In the genomic region with DNA sequence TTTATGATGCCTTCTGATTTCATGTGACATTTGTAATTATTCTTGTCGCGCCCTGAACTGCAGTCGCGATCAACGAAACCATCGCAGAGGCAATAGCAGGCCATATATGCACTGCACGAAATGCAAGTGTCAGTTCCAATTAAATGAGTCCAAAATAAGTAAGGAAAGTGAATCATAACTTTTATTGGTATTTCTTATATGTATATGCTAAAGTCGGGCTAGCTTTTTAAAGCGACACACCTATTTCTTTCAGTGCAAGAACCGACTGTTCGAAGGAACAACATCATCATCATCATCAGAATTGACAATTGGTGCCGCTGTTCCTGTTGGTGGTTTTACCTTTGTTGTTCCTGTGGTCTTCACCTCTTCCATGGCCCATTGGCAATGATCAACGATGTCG, we compare ENCODE assay signal across 2 fruit fly cellular contexts.
TF ChIP-seq lines count a peak whose summit lies in the region.

No protein-coding gene starts in this region.

TF ChIP-seq in whole organism, embryonic, 481 proteins besides CTCF, POLR2A, EP300 and RAD21 (continued from another document and continues in another):
- TF ChIP-seq az2 (GFP tag; optimal IDR thresholded peaks at IDR 0.05; lab: Kevin White, UChicago) (peak; percentile 18), CG3163 (GFP tag; optimal IDR thresholded peaks at IDR 0.05; lab: Kevin White, UChicago) (no peak), CG10979 (tag; optimal IDR thresholded peaks at IDR 0.05; lab: Kevin White, UChicago) (peak; percentile 56), CG13424 (tag; optimal IDR thresholded peaks at IDR 0.05; lab: Kevin White, UChicago) (no peak), Xrp1 (GFP tag; IDR thresholded peaks at IDR 0.05; lab: Robert Waterston, UW) (0 out of 2 replicates have a peak, but pooled peaks have one; percentile 12), Bteb2 (GFP tag; optimal IDR thresholded peaks at IDR 0.05; lab: Kevin White, UChicago) (no peak), Six4 (GFP tag; optimal IDR thresholded peaks at IDR 0.05; lab: Kevin White, UChicago) (no peak), vvl (GFP tag; IDR thresholded peaks at IDR 0.05; lab: Robert Waterston, UW) (0 out of 2 replicates have a peak, but pooled peaks have one; percentile 11), Hmx (GFP tag; optimal IDR thresholded peaks at IDR 0.05; lab: Kevin White, UChicago) (no peak), kah (GFP tag; optimal IDR thresholded peaks at IDR 0.05; lab: Kevin White, UChicago) (no peak), gce (GFP tag; IDR thresholded peaks at IDR 0.05; lab: Robert Waterston, UW) (no peak), CG1024 (GFP tag; IDR thresholded peaks at IDR 0.05; lab: Robert Waterston, UW) (0 out of 2 replicates have a peak, but pooled peaks have one; percentile 39), zfh1 (GFP tag; IDR thresholded peaks at IDR 0.05; lab: Robert Waterston, UW) (peak; percentile 82), CG18476 (GFP tag; optimal IDR thresholded peaks at IDR 0.05; lab: Kevin White, UChicago) (no peak), ci (GFP tag; IDR thresholded peaks at IDR 0.05; lab: Robert Waterston, UW) (peak; percentile 67; the same call in 1 of the 3 replicates), CG30403 (GFP tag; optimal IDR thresholded peaks at IDR 0.05; lab: Kevin White, UChicago) (peak; percentile 5), fd102C (GFP tag; optimal IDR thresholded peaks at IDR 0.05; lab: Kevin White, UChicago) (peak; percentile 67), Ravus (GFP tag; IDR thresholded peaks at IDR 0.05; lab: Robert Waterston, UW) (no peak), CG10267 (tag; optimal IDR thresholded peaks at IDR 0.05; lab: Kevin White, UChicago) (peak; percentile 19), CG10959 (GFP tag; IDR thresholded peaks at IDR 0.05; lab: Robert Waterston, UW) (peak; percentile 71), CG16863 (GFP tag; optimal IDR thresholded peaks at IDR 0.05; lab: Kevin White, UChicago) (no peak), CG9817 (tag; optimal IDR thresholded peaks at IDR 0.05; lab: Kevin White, UChicago) (no peak), Dek (tag; optimal IDR thresholded peaks at IDR 0.05; lab: Kevin White, UChicago) (no peak), CG16815 (GFP tag; optimal IDR thresholded peaks at IDR 0.05; lab: Kevin White, UChicago) (peak; percentile 41), Fer1 (GFP tag; optimal IDR thresholded peaks at IDR 0.05; lab: Kevin White, UChicago) (no peak), Xbp1 (GFP tag; optimal IDR thresholded peaks at IDR 0.05; lab: Kevin White, UChicago) (peak; percentile 29), CG1602 (GFP tag; optimal IDR thresholded peaks at IDR 0.05; lab: Kevin White, UChicago) (no peak), CG17361 (GFP tag; IDR thresholded peaks at IDR 0.05; lab: Robert Waterston, UW) (0 out of 3 replicates have a peak, but pooled peaks have one; percentile 11), CG13775 (GFP tag; optimal IDR thresholded peaks at IDR 0.05; lab: Kevin White, UChicago) (peak; percentile 24), sens (GFP tag; lab: Kevin White, UChicago) (peak; percentile 88), Oli (tag; optimal IDR thresholded peaks at IDR 0.05; lab: Kevin White, UChicago) (no peak), pb (GFP tag; optimal IDR thresholded peaks at IDR 0.05; lab: Kevin White, UChicago) (no peak), CG1233 (GFP tag; optimal IDR thresholded peaks at IDR 0.05; lab: Kevin White, UChicago) (peak; percentile 5), CG10565 (GFP tag; optimal IDR thresholded peaks at IDR 0.05; lab: Kevin White, UChicago) (no peak), pan (optimal IDR thresholded peaks at IDR 0.05; lab: Kevin White, UChicago) (no peak), pan (GFP tag; optimal IDR thresholded peaks at IDR 0.05 in 1 of 2, IDR thresholded peaks at IDR 0.05 in 1 of 2) (peak in 1 of 2 experiments; percentile 14), Elba2 (GFP tag; optimal IDR thresholded peaks at IDR 0.05; lab: Kevin White, UChicago) (peak; percentile 74), bigmax (GFP tag; optimal IDR thresholded peaks at IDR 0.05; lab: Kevin White, UChicago) (no peak), CG12391 (tag; optimal IDR thresholded peaks at IDR 0.05; lab: Kevin White, UChicago) (peak; percentile 51), CG31441 (GFP tag; IDR thresholded peaks at IDR 0.05; lab: Robert Waterston, UW) (0 out of 2 replicates have a peak, but pooled peaks have one; percentile 8), gem (tag; optimal IDR thresholded peaks at IDR 0.05; lab: Kevin White, UChicago) (peak; percentile 49), CG9727 (GFP tag; optimal IDR thresholded peaks at IDR 0.05; lab: Kevin White, UChicago) (peak; percentile 60), Rx (GFP tag; IDR thresholded peaks at IDR 0.05; lab: Robert Waterston, UW) (no peak), bsh (GFP tag; optimal IDR thresholded peaks at IDR 0.05; lab: Kevin White, UChicago) (peak in 1 of 2 experiments; percentile 41), CG8765 (GFP tag; IDR thresholded peaks at IDR 0.05; lab: Robert Waterston, UW) (peak; percentile 57; the same call in 1 of the 2 replicates), CG7745 (tag; optimal IDR thresholded peaks at IDR 0.05; lab: Kevin White, UChicago) (peak; percentile 37), pum (GFP tag; optimal IDR thresholded peaks at IDR 0.05; lab: Kevin White, UChicago) (peak; percentile 7), sc (optimal IDR thresholded peaks at IDR 0.05; lab: Kevin White, UChicago) (no peak), sc (GFP tag; optimal IDR thresholded peaks at IDR 0.05; lab: Kevin White, UChicago) (peak; percentile 27), Sry-β (GFP tag; optimal IDR thresholded peaks at IDR 0.05; lab: Kevin White, UChicago) (no peak), CG12659 (GFP tag; optimal IDR thresholded peaks at IDR 0.05; lab: Kevin White, UChicago) (no peak), CG11723 (GFP tag; optimal IDR thresholded peaks at IDR 0.05; lab: Kevin White, UChicago) (no peak), CG9437 (GFP tag; optimal IDR thresholded peaks at IDR 0.05; lab: Kevin White, UChicago) (no peak), D (optimal IDR thresholded peaks at IDR 0.05; lab: Kevin White, UChicago) (no peak), D (GFP tag; optimal IDR thresholded peaks at IDR 0.05; lab: Kevin White, UChicago) (peak; percentile 20), ATbp (GFP tag; optimal IDR thresholded peaks at IDR 0.05; lab: Kevin White, UChicago) (no peak), Atf3 (GFP tag; optimal IDR thresholded peaks at IDR 0.05; lab: Kevin White, UChicago) (no peak), CG4404 (GFP tag; IDR thresholded peaks at IDR 0.05; lab: Robert Waterston, UW) (peak; percentile 79), CG2202 (tag; optimal IDR thresholded peaks at IDR 0.05; lab: Kevin White, UChicago) (peak; percentile 38), CG11504 (tag; optimal IDR thresholded peaks at IDR 0.05; lab: Kevin White, UChicago) (peak; percentile 16), trem (tag; optimal IDR thresholded peaks at IDR 0.05; lab: Kevin White, UChicago) (peak; percentile 37), so (GFP tag; IDR thresholded peaks at IDR 0.05; lab: Robert Waterston, UW) (no peak), fd96Cb (tag; optimal IDR thresholded peaks at IDR 0.05; lab: Kevin White, UChicago) (peak; percentile 10), ac (GFP tag; optimal IDR thresholded peaks at IDR 0.05; lab: Kevin White, UChicago) (peak; percentile 31)

TF ChIP-seq in whole organism, prepupa, 60 proteins besides CTCF, POLR2A, EP300 and RAD21 (continued from another document):
- TF ChIP-seq Lpt (GFP tag; optimal IDR thresholded peaks at IDR 0.05; lab: Kevin White, UChicago) (no peak), Eip93F (GFP tag; optimal IDR thresholded peaks at IDR 0.05; lab: Kevin White, UChicago) (no peak), CG6792 (GFP tag; optimal IDR thresholded peaks at IDR 0.05; lab: Kevin White, UChicago) (no peak), OdsH (GFP tag; optimal IDR thresholded peaks at IDR 0.05; lab: Kevin White, UChicago) (peak; percentile 24), CG11294 (GFP tag; IDR thresholded peaks at IDR 0.05; lab: Robert Waterston, UW) (no peak), svp (GFP tag; lab: Kevin White, UChicago) (peak; percentile 79), CG6854 (GFP tag; optimal IDR thresholded peaks at IDR 0.05; lab: Kevin White, UChicago) (no peak), Eip75B (GFP tag; optimal IDR thresholded peaks at IDR 0.05; lab: Kevin White, UChicago) (peak; percentile 39), Hr39 (GFP tag; optimal IDR thresholded peaks at IDR 0.05; lab: Kevin White, UChicago) (peak; percentile 54), net (GFP tag; optimal IDR thresholded peaks at IDR 0.05; lab: Kevin White, UChicago) (no peak), CG8632 (GFP tag; optimal IDR thresholded peaks at IDR 0.05; lab: Kevin White, UChicago) (no peak), CG15336 (GFP tag; IDR thresholded peaks at IDR 0.05; lab: Robert Waterston, UW) (no peak), vri (GFP tag; optimal IDR thresholded peaks at IDR 0.05; lab: Kevin White, UChicago) (peak; percentile 14), CG10669 (GFP tag; optimal IDR thresholded peaks at IDR 0.05; lab: Kevin White, UChicago) (peak; percentile 44), Eip78C (GFP tag; lab: Kevin White, UChicago) (peak; percentile 73), CG16779 (tag; optimal IDR thresholded peaks at IDR 0.05; lab: Kevin White, UChicago) (no peak), Sox102F (GFP tag; optimal IDR thresholded peaks at IDR 0.05; lab: Kevin White, UChicago) (peak; percentile 47), achi (GFP tag; optimal IDR thresholded peaks at IDR 0.05; lab: Kevin White, UChicago) (peak; percentile 7), salr (GFP tag; optimal IDR thresholded peaks at IDR 0.05; lab: Kevin White, UChicago) (peak in 1 of 2 experiments; percentile 42), pdm3 (GFP tag; optimal IDR thresholded peaks at IDR 0.05; lab: Kevin White, UChicago) (peak; percentile 29), dsx (GFP tag; optimal IDR thresholded peaks at IDR 0.05; lab: Kevin White, UChicago; ENCODE audit: poor library complexity, severe bottlenecking) (peak; percentile 29), CG6808 (GFP tag; optimal IDR thresholded peaks at IDR 0.05; lab: Kevin White, UChicago) (peak; percentile 45), topi (GFP tag; optimal IDR thresholded peaks at IDR 0.05; lab: Kevin White, UChicago) (peak; percentile 42), esn (GFP tag; optimal IDR thresholded peaks at IDR 0.05; lab: Kevin White, UChicago) (peak; percentile 45), CG6163 (GFP tag; IDR thresholded peaks at IDR 0.05; lab: Robert Waterston, UW) (peak; percentile 64), eg (GFP tag; IDR thresholded peaks at IDR 0.05; lab: Robert Waterston, UW) (no peak), CG3919 (GFP tag; optimal IDR thresholded peaks at IDR 0.05; lab: Kevin White, UChicago) (peak; percentile 48), CG4318 (GFP tag; optimal IDR thresholded peaks at IDR 0.05; lab: Kevin White, UChicago) (no peak), CG34406 (GFP tag; optimal IDR thresholded peaks at IDR 0.05; lab: Kevin White, UChicago) (peak; percentile 4), cyc (GFP tag; optimal IDR thresholded peaks at IDR 0.05; lab: Kevin White, UChicago) (peak; percentile 45), CG3032 (tag; optimal IDR thresholded peaks at IDR 0.05; lab: Kevin White, UChicago) (peak; percentile 48), CG10631 (GFP tag; optimal IDR thresholded peaks at IDR 0.05; lab: Kevin White, UChicago) (peak; percentile 39), spab (GFP tag; optimal IDR thresholded peaks at IDR 0.05; lab: Kevin White, UChicago) (no peak), Hr38 (GFP tag; optimal IDR thresholded peaks at IDR 0.05; lab: Kevin White, UChicago) (no peak), acj6 (GFP tag; optimal IDR thresholded peaks at IDR 0.05; lab: Kevin White, UChicago) (peak; percentile 36), Gug (GFP tag; IDR thresholded peaks at IDR 0.05; lab: Robert Waterston, UW) (no peak), CG11762 (GFP tag; optimal IDR thresholded peaks at IDR 0.05; lab: Kevin White, UChicago; ENCODE audit: insufficient read depth) (peak; percentile 20)
